Worm (Caenorhabditis elegans) whole organism, L4/young adult: ENCODE data around the gene sra-29.

Source experiments
- W03F9.2 ChIP-seq: fragments of 150-350 bp; optimal IDR thresholded peaks from 2 replicates; lab custom pipeline; 2014; ENCODE audit warnings: missing biosample characterization, missing genetic modification characterization
- dao-5 ChIP-seq: sonication (generic microtip); optimal IDR thresholded peaks from 2 replicates; lab custom pipeline; 2016; ENCODE audit warnings: missing genotype, missing genetic modification characterization, moderate library complexity, missing compliant biosample characterization
- him-1 ChIP-seq: sonication (generic microtip); optimal IDR thresholded peaks from 2 replicates; lab custom pipeline; 2016; ENCODE audit warnings: missing genotype, missing genetic modification reagents, missing genetic modification characterization, missing compliant biosample characterization

DNA sequence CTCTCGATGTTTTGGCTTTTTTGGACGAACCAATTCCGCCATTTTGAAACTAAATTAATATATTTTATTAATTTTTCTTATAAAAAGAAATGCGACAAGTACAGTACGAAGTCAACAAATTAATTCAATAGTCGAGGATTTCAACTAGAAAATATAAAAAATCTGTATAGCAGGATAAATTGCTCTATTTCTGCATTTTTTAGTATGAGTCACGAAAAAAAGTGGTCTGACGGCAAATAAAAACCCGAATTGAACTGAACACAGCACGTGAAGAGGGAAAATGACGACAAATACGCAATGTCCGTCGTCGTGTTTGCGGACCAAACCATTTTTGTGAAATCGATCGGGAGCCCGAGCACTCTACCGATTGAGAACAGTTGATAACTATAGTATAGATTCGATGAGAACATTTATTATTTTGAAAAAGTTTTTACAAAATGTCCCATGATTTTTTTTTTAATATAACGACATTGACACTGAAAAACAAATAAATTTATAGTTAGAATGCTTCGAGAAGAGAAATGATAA, 33.8 kb upstream of the sra-29 start, which contains the start of gene epg-5:
- TF ChIP-seq dao-5 (tag; lab: Kevin White, UChicago) (no peak), W03F9.2 (tag; lab: Kevin White, UChicago) (no peak), him-1 (tag; lab: Kevin White, UChicago) (no peak)
